Fruit fly (Drosophila melanogaster): ENCODE data around the gene CG5347.

Gene CG5347

DNA sequence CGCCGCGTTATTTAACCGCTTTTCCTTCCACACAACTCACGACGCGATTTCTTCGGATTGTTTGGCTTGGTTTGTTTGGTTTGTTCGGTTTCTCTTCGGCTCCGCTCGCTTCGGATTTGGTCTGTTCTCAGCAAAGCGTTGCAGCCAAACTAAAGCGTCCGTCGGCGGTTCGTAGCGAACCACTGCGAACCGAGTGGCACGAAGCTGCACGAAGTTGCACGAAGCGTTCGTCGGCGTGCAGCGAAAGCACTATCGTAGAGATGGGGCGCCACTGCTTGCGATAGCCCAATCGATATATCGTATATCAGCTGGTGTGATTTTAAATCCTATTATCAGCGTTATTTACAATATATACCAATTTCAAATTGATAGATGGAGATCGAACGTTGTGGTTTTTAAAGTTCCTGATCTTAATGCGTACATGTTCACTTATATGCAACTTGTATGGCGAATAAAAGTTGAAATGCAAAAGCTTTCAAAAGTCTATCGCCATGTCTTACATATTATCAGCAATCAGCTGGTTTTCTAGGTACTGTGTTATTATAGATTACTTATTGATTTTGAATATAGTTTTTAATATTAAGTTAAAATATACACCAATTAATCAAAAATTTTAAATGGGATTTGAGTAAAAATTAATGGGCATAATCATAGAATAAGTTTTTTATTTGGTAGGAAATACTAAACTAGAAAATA lies 49.5 kb downstream of the CG5347 start, which contains the start of gene rut (continued):
- TF ChIP-seq B-H1 (GFP tag; IDR thresholded peaks at IDR 0.05) = no peak
- no peak for TF ChIP-seq Bteb2 (GFP tag; optimal IDR thresholded peaks at IDR 0.05)
- no peak for TF ChIP-seq CG15073 (GFP tag; optimal IDR thresholded peaks at IDR 0.05)
- no peak for TF ChIP-seq CG15011 (GFP tag; optimal IDR thresholded peaks at IDR 0.05)
- TF ChIP-seq CG4707 (GFP tag; optimal IDR thresholded peaks at IDR 0.05) = no peak
- TF ChIP-seq slp2 (GFP tag; optimal IDR thresholded peaks at IDR 0.05) = no peak
- no peak for TF ChIP-seq CG18476 (GFP tag; optimal IDR thresholded peaks at IDR 0.05)
- TF ChIP-seq Usf (GFP tag; optimal IDR thresholded peaks at IDR 0.05) = no peak
- TF ChIP-seq vnd (GFP tag; IDR thresholded peaks at IDR 0.05; ENCODE audit: partially characterized antibody) = peak; percentile 95
- TF ChIP-seq Lpt (GFP tag; optimal IDR thresholded peaks at IDR 0.05) = no peak
- no peak for TF ChIP-seq H2.0 (GFP tag; IDR thresholded peaks at IDR 0.05)
- no peak for TF ChIP-seq CG6254 (GFP tag; optimal IDR thresholded peaks at IDR 0.05)
- no peak for TF ChIP-seq CG8944 (GFP tag; optimal IDR thresholded peaks at IDR 0.05)
- TF ChIP-seq slou (GFP tag; optimal IDR thresholded peaks at IDR 0.05) = no peak
- TF ChIP-seq ind (GFP tag; optimal IDR thresholded peaks at IDR 0.05) = no peak
- TF ChIP-seq CG31441 (GFP tag; IDR thresholded peaks at IDR 0.05) = no peak
- TF ChIP-seq MTF-1 (GFP tag; optimal IDR thresholded peaks at IDR 0.05; ENCODE audit: borderline replicate concordance) = peak; percentile 9
- TF ChIP-seq CG1529 (GFP tag; optimal IDR thresholded peaks at IDR 0.05) = no peak
- no peak for TF ChIP-seq dm (GFP tag; optimal IDR thresholded peaks at IDR 0.05)
- TF ChIP-seq Ptx1 (GFP tag; IDR thresholded peaks at IDR 0.05) = no peak
- no peak for TF ChIP-seq TFAM (GFP tag; optimal IDR thresholded peaks at IDR 0.05)
- TF ChIP-seq D (optimal IDR thresholded peaks at IDR 0.05) = no peak
- no peak for TF ChIP-seq D (GFP tag; optimal IDR thresholded peaks at IDR 0.05)
- TF ChIP-seq sim (GFP tag; IDR thresholded peaks at IDR 0.05) = no peak
- TF ChIP-seq HHEX (GFP tag; optimal IDR thresholded peaks at IDR 0.05) = peak; percentile 34
- no peak for TF ChIP-seq Mes4 (GFP tag; optimal IDR thresholded peaks at IDR 0.05)
- TF ChIP-seq CG17359 (tag; optimal IDR thresholded peaks at IDR 0.05) = no peak
- peak; percentile 39; the same call in 1 of the 2 replicates for TF ChIP-seq CG11085 (GFP tag; IDR thresholded peaks at IDR 0.05)
- no peak for TF ChIP-seq shn (GFP tag; optimal IDR thresholded peaks at IDR 0.05)
- peak; percentile 97 for TF ChIP-seq inv (GFP tag; IDR thresholded peaks at IDR 0.05; ENCODE audit: partially characterized antibody)
- TF ChIP-seq lmd (GFP tag; IDR thresholded peaks at IDR 0.05) = no peak
- peak; percentile 97 for TF ChIP-seq knrl (GFP tag; IDR thresholded peaks at IDR 0.05; ENCODE audit: partially characterized antibody)
- no peak for TF ChIP-seq BtbVII (GFP tag; optimal IDR thresholded peaks at IDR 0.05)
- no peak for TF ChIP-seq CG8478 (optimal IDR thresholded peaks at IDR 0.05)
- TF ChIP-seq NFAT (GFP tag; IDR thresholded peaks at IDR 0.05) = peak; percentile 39; the same call in 1 of the 2 replicates
- peak; percentile 96 for TF ChIP-seq amos (GFP tag; IDR thresholded peaks at IDR 0.05; ENCODE audit: partially characterized antibody)
- TF ChIP-seq unpg (GFP tag; optimal IDR thresholded peaks at IDR 0.05) = no peak
- TF ChIP-seq pum (GFP tag; optimal IDR thresholded peaks at IDR 0.05) = no peak
- TF ChIP-seq ara (GFP tag; IDR thresholded peaks at IDR 0.05) = 0 out of 2 replicates have a peak, but pooled peaks have one; percentile 19
- TF ChIP-seq CG42726 (GFP tag; IDR thresholded peaks at IDR 0.05; ENCODE audit: partially characterized antibody) = peak; percentile 96
- TF ChIP-seq gro (GFP tag; optimal IDR thresholded peaks at IDR 0.05) = peak; percentile 78
- TF ChIP-seq pzg (GFP tag; optimal IDR thresholded peaks at IDR 0.05) = peak; percentile 64
- no peak for TF ChIP-seq Hr39 (optimal IDR thresholded peaks at IDR 0.05)
- TF ChIP-seq CG15514 (GFP tag; optimal IDR thresholded peaks at IDR 0.05) = peak; percentile 69
- TF ChIP-seq CG1832 (GFP tag; optimal IDR thresholded peaks at IDR 0.05) = no peak
- TF ChIP-seq CG10267 (tag; optimal IDR thresholded peaks at IDR 0.05) = no peak
- no peak for TF ChIP-seq ap (GFP tag; IDR thresholded peaks at IDR 0.05)
- no peak for TF ChIP-seq pan (optimal IDR thresholded peaks at IDR 0.05)
- no peak for TF ChIP-seq pan (GFP tag; optimal IDR thresholded peaks at IDR 0.05 in 1 of 2, IDR thresholded peaks at IDR 0.05 in 1 of 2)
- no peak for TF ChIP-seq trh (GFP tag; optimal IDR thresholded peaks at IDR 0.05)
- TF ChIP-seq CG13624 (GFP tag; optimal IDR thresholded peaks at IDR 0.05) = peak; percentile 60
